Comparison of ENCODE assay signal across 5 worm cellular contexts in the genomic region with DNA sequence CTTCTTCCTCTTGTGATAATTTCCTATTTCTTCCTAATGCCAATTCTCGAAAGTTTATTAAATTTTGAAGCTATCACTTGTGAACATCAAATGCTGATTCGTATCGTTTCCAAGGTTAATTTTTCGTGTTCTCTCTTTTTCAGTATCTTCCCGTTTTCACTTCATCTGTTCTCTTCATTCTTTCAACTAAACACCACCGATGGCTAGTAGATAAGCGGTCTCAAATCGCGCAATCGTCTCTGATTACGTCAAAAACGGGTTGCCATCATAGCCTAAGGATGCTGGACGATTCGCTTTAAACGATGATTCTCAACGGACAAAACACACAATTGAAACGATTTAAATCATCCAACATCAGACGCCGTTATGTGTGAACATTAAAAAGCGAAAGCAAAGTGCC.
TF ChIP-seq lines count a peak whose summit lies in the region.

No protein-coding gene starts in this region.

TF ChIP-seq in whole organism, L1 larva, 84 proteins besides CTCF, POLR2A, EP300 and RAD21:
- TF ChIP-seq fkh-8 (tag; optimal IDR thresholded peaks at IDR 0.05; lab: Kevin White, UChicago) (no peak), blmp-1 (tag; optimal IDR thresholded peaks at IDR 0.05; lab: Kevin White, UChicago) (peak; percentile 82), lin-14 (GFP tag; optimal IDR thresholded peaks at IDR 0.05; lab: Kevin White, UChicago) (peak; percentile 53), ztf-4 (tag; optimal IDR thresholded peaks at IDR 0.05; lab: Kevin White, UChicago) (peak; percentile 20), aly-2 (tag; optimal IDR thresholded peaks at IDR 0.05; lab: Kevin White, UChicago) (no peak), zag-1 (tag; optimal IDR thresholded peaks at IDR 0.05; lab: Kevin White, UChicago) (no peak), fkh-10 (GFP tag; optimal IDR thresholded peaks at IDR 0.05; lab: Kevin White, UChicago) (no peak), sptf-1 (tag; optimal IDR thresholded peaks at IDR 0.05; lab: Kevin White, UChicago) (no peak), dpl-1 (GFP tag; optimal IDR thresholded peaks at IDR 0.05; lab: Kevin White, UChicago) (no peak), pqm-1 (tag; optimal IDR thresholded peaks at IDR 0.05; lab: Kevin White, UChicago) (no peak), elt-3 (tag; optimal IDR thresholded peaks at IDR 0.05; lab: Kevin White, UChicago) (peak in 1 of 6 experiments; percentile 19), jun-1 (tag; optimal IDR thresholded peaks at IDR 0.05; lab: Kevin White, UChicago) (no peak), lin-35 (GFP tag; optimal IDR thresholded peaks at IDR 0.05; lab: Kevin White, UChicago) (no peak), mdl-1 (tag; optimal IDR thresholded peaks at IDR 0.05; lab: Kevin White, UChicago) (no peak), nhr-12 (tag; optimal IDR thresholded peaks at IDR 0.05; lab: Kevin White, UChicago) (no peak), ceh-88 (GFP tag; IDR thresholded peaks at IDR 0.05; lab: Robert Waterston, UW) (no peak)

TF ChIP-seq in whole organism, L2 larva, 48 proteins besides CTCF, POLR2A, EP300 and RAD21:
- no peak for TF ChIP-seq elt-3 (tag; optimal IDR thresholded peaks at IDR 0.05; lab: Kevin White, UChicago)
- TF ChIP-seq nhr-23 (tag; optimal IDR thresholded peaks at IDR 0.05; lab: Kevin White, UChicago) = no peak
- peak; percentile 35 for TF ChIP-seq sma-9 (GFP tag; optimal IDR thresholded peaks at IDR 0.05; lab: Kevin White, UChicago)
- TF ChIP-seq sma-9 (tag; optimal IDR thresholded peaks at IDR 0.05; lab: Kevin White, UChicago) = no peak
- TF ChIP-seq sem-4 (tag; optimal IDR thresholded peaks at IDR 0.05; lab: Kevin White, UChicago) = peak; percentile 46
- TF ChIP-seq blmp-1 (tag; optimal IDR thresholded peaks at IDR 0.05; lab: Kevin White, UChicago; ENCODE audit: insufficient read depth) = peak; percentile 96
- TF ChIP-seq nhr-25 (tag; optimal IDR thresholded peaks at IDR 0.05; lab: Kevin White, UChicago) = peak; percentile 51
- TF ChIP-seq unc-55 (GFP tag; optimal IDR thresholded peaks at IDR 0.05; lab: Kevin White, UChicago) = no peak
- TF ChIP-seq nhr-21 (tag; optimal IDR thresholded peaks at IDR 0.05; lab: Kevin White, UChicago) = peak; percentile 28
- TF ChIP-seq ceh-16 (tag; optimal IDR thresholded peaks at IDR 0.05; lab: Kevin White, UChicago) = no peak
- TF ChIP-seq alr-1 (tag; optimal IDR thresholded peaks at IDR 0.05; lab: Kevin White, UChicago) = no peak

TF ChIP-seq in whole organism, L3 larva, 47 proteins besides CTCF, POLR2A, EP300 and RAD21:
- TF ChIP-seq nhr-25 (tag; optimal IDR thresholded peaks at IDR 0.05; lab: Kevin White, UChicago) = peak; percentile 93
- TF ChIP-seq nhr-23 (tag; optimal IDR thresholded peaks at IDR 0.05; lab: Kevin White, UChicago) = peak; percentile 66
- TF ChIP-seq nhr-12 (tag; optimal IDR thresholded peaks at IDR 0.05; lab: Kevin White, UChicago) = no peak
- TF ChIP-seq elt-1 (tag; optimal IDR thresholded peaks at IDR 0.05; lab: Kevin White, UChicago) = peak; percentile 98

TF ChIP-seq in whole organism, L4 larva, 104 proteins besides CTCF, POLR2A, EP300 and RAD21:
- TF ChIP-seq nhr-28 (tag; optimal IDR thresholded peaks at IDR 0.05; lab: Kevin White, UChicago) = peak; percentile 38
- peak in 1 of 2 experiments; percentile 22 for TF ChIP-seq mdl-1 (tag; optimal IDR thresholded peaks at IDR 0.05; lab: Kevin White, UChicago)
- TF ChIP-seq hlh-11 (tag; optimal IDR thresholded peaks at IDR 0.05; lab: Kevin White, UChicago) = peak; percentile 14
- no peak for TF ChIP-seq unc-39 (tag; optimal IDR thresholded peaks at IDR 0.05; lab: Kevin White, UChicago)
- TF ChIP-seq ama-1 (optimal IDR thresholded peaks at IDR 0.05; lab: Kevin White, UChicago) = peak; percentile 14
- no peak for TF ChIP-seq spr-3 (GFP tag; optimal IDR thresholded peaks at IDR 0.05; lab: Kevin White, UChicago)
- peak in 1 of 2 experiments; percentile 37 for TF ChIP-seq unc-62 (GFP tag; optimal IDR thresholded peaks at IDR 0.05 in 1 of 2; lab: Kevin White, UChicago)
- TF ChIP-seq unc-62 (tag; optimal IDR thresholded peaks at IDR 0.05; lab: Kevin White, UChicago) = no peak

TF ChIP-seq in whole organism, mixed stage, embryonic, 35 proteins besides CTCF, POLR2A, EP300 and RAD21:
- TF ChIP-seq hlh-1 (tag; optimal IDR thresholded peaks at IDR 0.05; lab: Kevin White, UChicago) (no peak), mab-5 (tag; optimal IDR thresholded peaks at IDR 0.05; lab: Kevin White, UChicago) (no peak), elt-1 (tag; optimal IDR thresholded peaks at IDR 0.05; lab: Kevin White, UChicago; ENCODE audit: borderline replicate concordance, insufficient read depth) (peak; percentile 64), sptf-1 (tag; optimal IDR thresholded peaks at IDR 0.05; lab: Kevin White, UChicago) (no peak)
